Worm (Caenorhabditis elegans): ENCODE data around the gene cyp-33C6.

DNA sequence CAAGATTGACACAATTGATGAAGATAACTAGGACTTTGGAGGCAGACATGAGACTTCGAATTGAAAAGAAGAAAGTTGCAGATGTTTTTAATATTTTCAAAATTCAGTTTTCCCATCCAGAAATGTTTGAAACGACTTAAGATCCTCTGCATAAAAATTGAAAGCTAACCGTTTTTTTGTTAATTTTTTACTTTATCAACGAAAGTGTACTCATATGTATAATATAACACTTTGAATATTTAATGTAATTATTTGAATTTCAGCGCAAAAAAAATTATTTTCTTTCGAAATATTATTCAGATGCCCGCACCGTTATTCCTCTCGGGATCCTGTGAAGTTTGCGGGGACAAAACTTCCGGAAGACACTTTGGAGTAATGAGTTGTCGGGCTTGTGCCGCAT is 22.3 kb downstream of the cyp-33C6 start, which contains the start of gene nhr-18:
- no peak for TF ChIP-seq Y95B8A.8 (GFP tag; IDR thresholded peaks at IDR 0.05)
- TF ChIP-seq ama-1 (optimal IDR thresholded peaks at IDR 0.05): no peak
- TF ChIP-seq ama-1 (GFP tag; optimal IDR thresholded peaks at IDR 0.05): no peak
- TF ChIP-seq Y67H2A.10 (GFP tag; conservative IDR thresholded peaks at IDR 0.05): no peak
- TF ChIP-seq zfh-2 (GFP tag; conservative IDR thresholded peaks at IDR 0.05): no peak
- no peak for TF ChIP-seq chd-7 (tag; optimal IDR thresholded peaks at IDR 0.05)
- no peak for TF ChIP-seq lin-40 (tag; optimal IDR thresholded peaks at IDR 0.05)
- TF ChIP-seq nfya-1 (tag; optimal IDR thresholded peaks at IDR 0.05; ENCODE audit: borderline replicate concordance, insufficient read depth): no peak
- TF ChIP-seq lir-1 (GFP tag; conservative IDR thresholded peaks at IDR 0.05): no peak
- no peak for TF ChIP-seq snpc-4 (GFP tag; optimal IDR thresholded peaks at IDR 0.05)
- no peak for TF ChIP-seq snpc-4 (tag; optimal IDR thresholded peaks at IDR 0.05)
- no peak for TF ChIP-seq madf-10 (tag; optimal IDR thresholded peaks at IDR 0.05)
- TF ChIP-seq him-1 (tag; optimal IDR thresholded peaks at IDR 0.05): no peak
- no peak for TF ChIP-seq hrde-1 (tag; optimal IDR thresholded peaks at IDR 0.05; ENCODE audit: borderline replicate concordance)
- no peak for TF ChIP-seq unc-130 (GFP tag; optimal IDR thresholded peaks at IDR 0.05)
- TF ChIP-seq tbx-9 (tag; optimal IDR thresholded peaks at IDR 0.05; ENCODE audit: borderline replicate concordance): no peak
